Fruit fly (Drosophila melanogaster): ENCODE results near the gene beat-IV.

DNA sequence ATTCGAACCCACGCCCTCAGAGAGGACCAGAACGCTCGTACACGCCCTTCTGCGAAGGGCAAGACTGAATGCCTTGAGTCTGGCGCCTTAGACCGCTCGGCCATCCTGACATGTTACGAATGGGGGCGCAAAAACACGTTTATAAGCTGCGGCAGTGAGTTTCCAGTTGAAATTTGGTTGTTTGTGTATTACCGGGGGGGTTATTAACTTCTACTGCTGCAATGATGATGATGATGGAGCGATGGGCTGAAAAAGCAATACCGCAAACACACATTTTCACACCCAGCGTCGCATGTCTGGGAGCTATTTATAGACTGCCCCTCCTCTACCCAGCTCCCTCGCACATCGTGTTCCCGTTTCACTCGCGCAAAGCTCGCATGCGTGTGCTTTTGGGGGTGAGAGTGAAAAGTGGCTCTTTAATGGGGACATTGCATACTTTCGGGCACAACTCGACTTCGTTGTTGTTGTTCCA is 44.2 kb downstream of the beat-IV start:
- TF ChIP-seq ss (GFP tag; optimal IDR thresholded peaks at IDR 0.05) (peak; percentile 15 to 46), dsx (GFP tag; optimal IDR thresholded peaks at IDR 0.05; ENCODE audit: poor library complexity, severe bottlenecking) (no peak), CG11762 (GFP tag; optimal IDR thresholded peaks at IDR 0.05; ENCODE audit: insufficient read depth) (no peak), CG7368 (GFP tag; optimal IDR thresholded peaks at IDR 0.05) (no peak)

Data from whole organism, prepupa.